Fruit fly (Drosophila melanogaster) whole organism, embryonic: ENCODE data around the gene CG18179.

Source experiments
- Ada2b ChIP-seq: fragments of 200-800 bp; sonication (Bioruptor generic); IDR thresholded peaks from 2 replicates; pipeline ENCODE4 v1.3.6; 2022; ENCODE audit warnings: missing biosample characterization, missing genetic modification characterization
- B-H1 ChIP-seq: fragments of 200-800 bp; sonication (Bioruptor generic); IDR thresholded peaks from 3 replicates; pipeline ENCODE4 v1.3.6; 2022; ENCODE audit warnings: missing biosample characterization, missing genetic modification characterization
- CG10267 ChIP-seq: fragments of 200-800 bp; sonication (Bioruptor generic); optimal IDR thresholded peaks from 2 replicates; lab custom pipeline; 2018; ENCODE audit warnings: missing biosample characterization, mild to moderate bottlenecking, missing genetic modification characterization, moderate library complexity
- CG12299 ChIP-seq: fragments of 200-800 bp; sonication (Bioruptor generic); optimal IDR thresholded peaks from 2 replicates; lab custom pipeline; 2018; ENCODE audit warnings: missing biosample characterization, mild to moderate bottlenecking, missing genetic modification characterization
- CG14014 ChIP-seq: fragments of 200-800 bp; sonication (Bioruptor generic); IDR thresholded peaks from 2 replicates; pipeline ENCODE4 v1.3.6; 2022; ENCODE audit warnings: missing biosample characterization, missing genetic modification characterization
- CG15479 ChIP-seq: fragments of 200-800 bp; sonication (Bioruptor generic); optimal IDR thresholded peaks from 3 replicates; lab custom pipeline; 2019; ENCODE audit warnings: missing biosample characterization, mild to moderate bottlenecking, missing genetic modification characterization, moderate library complexity
- CG17912 ChIP-seq: fragments of 200-800 bp; sonication (Bioruptor generic); optimal IDR thresholded peaks from 2 replicates; lab custom pipeline; 2018; ENCODE audit warnings: missing biosample characterization, mild to moderate bottlenecking, missing genetic modification characterization
- CG31365 ChIP-seq: fragments of 200-800 bp; sonication (Bioruptor generic); optimal IDR thresholded peaks from 2 replicates; lab custom pipeline; 2018; ENCODE audit warnings: missing biosample characterization, mild to moderate bottlenecking, missing genetic modification characterization
- CG33213 ChIP-seq: fragments of 200-800 bp; sonication (Bioruptor generic); optimal IDR thresholded peaks from 3 replicates; lab custom pipeline; 2016; ENCODE audit warnings: missing biosample characterization, missing genetic modification characterization
- CG3838 ChIP-seq: fragments of 200-800 bp; sonication (Bioruptor generic); optimal IDR thresholded peaks from 3 replicates; lab custom pipeline; 2016; ENCODE audit warnings: missing biosample characterization, missing genetic modification characterization
- CG43689 ChIP-seq: fragments of 200-800 bp; sonication (Bioruptor generic); IDR thresholded peaks from 2 replicates; pipeline ENCODE4 v1.3.6; 2022; ENCODE audit warnings: missing biosample characterization, missing genetic modification characterization
- CG4707 ChIP-seq: fragments of 200-800 bp; sonication (Bioruptor generic); optimal IDR thresholded peaks from 2 replicates; lab custom pipeline; 2018; ENCODE audit warnings: missing biosample characterization, mild to moderate bottlenecking, missing genetic modification characterization, moderate library complexity
- CG7745 ChIP-seq: fragments of 200-800 bp; sonication (Bioruptor generic); optimal IDR thresholded peaks from 2 replicates; lab custom pipeline; 2018; ENCODE audit warnings: missing biosample characterization, mild to moderate bottlenecking, missing genetic modification characterization, moderate library complexity
- CG7786 ChIP-seq: fragments of 200-800 bp; sonication (Bioruptor generic); optimal IDR thresholded peaks from 2 replicates; lab custom pipeline; 2016; ENCODE audit warnings: missing biosample characterization, missing genetic modification characterization
- CrebB ChIP-seq: fragments of 200-800 bp; sonication (Bioruptor generic); optimal IDR thresholded peaks from 3 replicates; lab custom pipeline; 2018; ENCODE audit warnings: missing biosample characterization, mild to moderate bottlenecking, missing genetic modification characterization
- D19B ChIP-seq: fragments of 200-800 bp; sonication (Bioruptor generic); optimal IDR thresholded peaks from 2 replicates; lab custom pipeline; 2017; ENCODE audit warnings: missing biosample characterization, mild to moderate bottlenecking, missing genetic modification characterization
- Dp ChIP-seq: fragments of 200-800 bp; sonication (Bioruptor generic); optimal IDR thresholded peaks from 2 replicates; lab custom pipeline; 2018; ENCODE audit warnings: missing biosample characterization, mild to moderate bottlenecking, missing genetic modification characterization, moderate library complexity
- Drgx ChIP-seq: fragments of 200-800 bp; sonication (Bioruptor generic); IDR thresholded peaks from 2 replicates; pipeline ENCODE4 v1.3.6; 2022; ENCODE audit warnings: missing biosample characterization, missing genetic modification characterization
- Fer1 ChIP-seq: fragments of 200-800 bp; sonication (Bioruptor generic); optimal IDR thresholded peaks from 2 replicates; lab custom pipeline; 2017; ENCODE audit warnings: missing biosample characterization, mild to moderate bottlenecking, missing genetic modification characterization
- Hr39 ChIP-seq: fragments of >200 bp; optimal IDR thresholded peaks from 2 replicates; lab custom pipeline; 2017
- Hsf ChIP-seq: fragments of 200-800 bp; sonication (Bioruptor generic); optimal IDR thresholded peaks from 3 replicates; lab custom pipeline; 2016; ENCODE audit warnings: missing biosample characterization, missing genetic modification characterization
- Kr ChIP-seq: fragments of 200-800 bp; sonication (Bioruptor generic); optimal IDR thresholded peaks from 2 replicates; lab custom pipeline; 2017; ENCODE audit warnings: missing biosample characterization, mild to moderate bottlenecking, missing genetic modification characterization
- Mrtf ChIP-seq: fragments of 200-800 bp; sonication (Bioruptor generic); IDR thresholded peaks from 3 replicates; pipeline ENCODE4 v1.3.6; 2022; ENCODE audit warnings: missing biosample characterization, missing genetic modification characterization
- NK7.1 ChIP-seq: fragments of 200-800 bp; sonication (Bioruptor generic); optimal IDR thresholded peaks from 3 replicates; lab custom pipeline; 2016; ENCODE audit warnings: missing biosample characterization, missing genetic modification characterization
- Neu2 ChIP-seq: fragments of 200-800 bp; sonication (Bioruptor generic); optimal IDR thresholded peaks from 3 replicates; lab custom pipeline; 2016; ENCODE audit warnings: missing biosample characterization, missing genetic modification characterization, borderline replicate concordance
- NfI ChIP-seq: fragments of 200-800 bp; sonication (Bioruptor generic); optimal IDR thresholded peaks from 3 replicates; lab custom pipeline; 2018; ENCODE audit warnings: missing biosample characterization, mild to moderate bottlenecking, missing genetic modification characterization, moderate library complexity
- TFAM ChIP-seq: fragments of 200-800 bp; sonication (Bioruptor generic); optimal IDR thresholded peaks from 2 replicates; lab custom pipeline; 2017; ENCODE audit warnings: missing biosample characterization, missing genetic modification characterization, inconsistent platforms
- Usf ChIP-seq: fragments of 200-800 bp; sonication (Bioruptor generic); optimal IDR thresholded peaks from 2 replicates; lab custom pipeline; 2017; ENCODE audit warnings: missing genotype, missing biosample characterization, missing genetic modification characterization
- ab ChIP-seq: fragments of 200-800 bp; sonication (Bioruptor generic); optimal IDR thresholded peaks from 2 replicates; lab custom pipeline; 2016; ENCODE audit warnings: missing biosample characterization, missing genetic modification characterization
- cad ChIP-seq: fragments of >200 bp; optimal IDR thresholded peaks from 2 replicates; lab custom pipeline; 2017; ENCODE audit warnings: missing biosample characterization, missing genetic modification characterization
- caup ChIP-seq: fragments of 200-800 bp; sonication (Bioruptor generic); optimal IDR thresholded peaks from 3 replicates; lab custom pipeline; 2017; ENCODE audit warnings: missing biosample characterization, mild to moderate bottlenecking, missing genetic modification characterization, moderate library complexity; ENCODE audit not compliant: severe bottlenecking
- chinmo ChIP-seq: fragments of 200-800 bp; sonication (Bioruptor generic); IDR thresholded peaks from 4 replicates; pipeline ENCODE4 v1.3.6; 2022; ENCODE audit warnings: missing biosample characterization, missing genetic modification characterization; ENCODE audit not compliant: partially characterized antibody
- dimm ChIP-seq: fragments of 200-800 bp; sonication (Bioruptor generic); IDR thresholded peaks from 2 replicates; pipeline ENCODE4 v1.3.6; 2022; ENCODE audit warnings: missing biosample characterization, missing genetic modification characterization
- dmrt99B ChIP-seq: fragments of 200-800 bp; sonication (Bioruptor generic); optimal IDR thresholded peaks from 2 replicates; lab custom pipeline; 2018; ENCODE audit warnings: missing biosample characterization, mild to moderate bottlenecking, missing genetic modification characterization, moderate library complexity
- eyg ChIP-seq: fragments of 200-800 bp; sonication (Bioruptor generic); optimal IDR thresholded peaks from 3 replicates; lab custom pipeline; 2016; ENCODE audit warnings: missing biosample characterization, missing genetic modification characterization
- fu2 ChIP-seq: fragments of 200-800 bp; sonication (Bioruptor generic); optimal IDR thresholded peaks from 2 replicates; lab custom pipeline; 2016; ENCODE audit warnings: missing biosample characterization, missing genetic modification characterization
- kah ChIP-seq: fragments of 200-800 bp; sonication (Bioruptor generic); optimal IDR thresholded peaks from 2 replicates; lab custom pipeline; 2018; ENCODE audit warnings: missing biosample characterization, mild to moderate bottlenecking, missing genetic modification characterization
- kni ChIP-seq: fragments of 200-800 bp; sonication (Bioruptor generic); optimal IDR thresholded peaks from 3 replicates; lab custom pipeline; 2017; ENCODE audit warnings: mild to moderate bottlenecking, missing biosample characterization, missing genetic modification reagents, missing genetic modification characterization
- lab ChIP-seq: fragments of 200-800 bp; sonication (Bioruptor generic); optimal IDR thresholded peaks from 3 replicates; lab custom pipeline; 2017; ENCODE audit warnings: missing biosample characterization, missing genetic modification characterization, mild to moderate bottlenecking, moderate library complexity, missing genetic modification reagents
- lola ChIP-seq, 3 experiments: fragments of >200 bp in 2 of 3; fragments of 200-800 bp in 1 of 3; sonication (Bioruptor generic) in 1 of 3; optimal IDR thresholded peaks; 2 replicates each; lab custom pipeline; 2017 to 2019; ENCODE audit warnings: missing biosample characterization in 3 of 3, missing genetic modification characterization in 3 of 3, mild to moderate bottlenecking in 1 of 3, moderate library complexity in 1 of 3
- lov ChIP-seq, 2 experiments: fragments of 200-800 bp in 1 of 2; fragments of >200 bp in 1 of 2; sonication (Bioruptor generic) in 1 of 2; IDR thresholded peaks in 1 of 2; optimal IDR thresholded peaks in 1 of 2; 2 replicates in 1 of 2; 3 replicates in 1 of 2; pipeline versions ENCODE4 v1.3.6 to Lab custom; 2017 to 2022; ENCODE audit warnings: missing biosample characterization in 1 of 2, missing genetic modification characterization in 1 of 2
- nau ChIP-seq: fragments of 200-800 bp; sonication (Bioruptor generic); optimal IDR thresholded peaks from 3 replicates; lab custom pipeline; 2017; ENCODE audit warnings: missing biosample characterization, mild to moderate bottlenecking, missing genetic modification characterization, missing genetic modification reagents
- pros ChIP-seq: fragments of 200-800 bp; sonication (Bioruptor generic); optimal IDR thresholded peaks from 3 replicates; lab custom pipeline; 2019; ENCODE audit warnings: missing biosample characterization, mild to moderate bottlenecking, missing genetic modification characterization, moderate library complexity
- sd ChIP-seq: fragments of 200-800 bp; sonication (Bioruptor generic); optimal IDR thresholded peaks from 3 replicates; lab custom pipeline; 2018; ENCODE audit warnings: missing biosample characterization, mild to moderate bottlenecking, missing genetic modification characterization, moderate library complexity
- sima ChIP-seq: fragments of 200-800 bp; sonication (Bioruptor generic); optimal IDR thresholded peaks from 2 replicates; lab custom pipeline; 2016; ENCODE audit warnings: missing biosample characterization, missing genetic modification characterization
- unpg ChIP-seq: fragments of 200-800 bp; sonication (Bioruptor generic); optimal IDR thresholded peaks from 3 replicates; lab custom pipeline; 2018; ENCODE audit warnings: missing biosample characterization, mild to moderate bottlenecking, missing genetic modification characterization, moderate library complexity
- zen ChIP-seq: fragments of 200-800 bp; sonication (Bioruptor generic); optimal IDR thresholded peaks from 3 replicates; lab custom pipeline; 2018; ENCODE audit warnings: missing biosample characterization, mild to moderate bottlenecking, missing genetic modification characterization, moderate library complexity

The CG18179 gene

DNA sequence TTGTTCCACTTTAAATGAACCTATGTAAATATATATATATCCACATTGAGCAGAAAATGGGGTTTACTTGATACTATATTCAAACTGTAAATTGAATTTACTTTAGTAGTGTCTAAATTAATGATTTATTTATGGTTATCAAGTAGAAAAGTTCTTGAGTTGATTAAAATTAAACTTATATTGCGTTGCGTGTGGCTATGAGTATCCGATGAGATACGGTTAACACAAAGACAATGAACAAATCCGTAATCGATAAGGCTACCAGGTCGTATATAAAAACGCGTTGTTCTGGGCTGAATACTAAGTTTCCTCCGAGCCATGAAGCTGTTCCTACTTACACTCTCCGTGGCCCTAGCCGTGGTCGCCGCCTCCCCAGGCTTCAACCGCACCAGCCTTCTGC is at the start of gene CG18179:
Gene CG18179 (plus strand): TSS at position 301 of the 400 bp plus-strand sequence.
- TF ChIP-seq Dp (GFP tag; lab: Kevin White, UChicago) (no peak), dimm (no peak), CG7745 (no peak), Kr (GFP tag; lab: Kevin White, UChicago) (no peak), CrebB (no peak), B-H1 (no peak), Drgx (GFP tag; lab: Robert Waterston, UW) (no peak), Neu2 (no peak), Hsf (no peak), Hr39 (lab: Kevin White, UChicago) (no peak), pros (GFP tag; lab: Kevin White, UChicago) (no peak), kni (GFP tag; lab: Kevin White, UChicago) (no peak), lab (GFP tag; lab: Kevin White, UChicago) (no peak), CG17912 (GFP tag; lab: Kevin White, UChicago) (no peak), fu2 (GFP tag; lab: Kevin White, UChicago) (no peak), eyg (GFP tag; lab: Kevin White, UChicago) (no peak), Usf (GFP tag; lab: Kevin White, UChicago) (no peak), ab (no peak)

- TF ChIP-seq Fer1 (GFP tag; lab: Kevin White, UChicago), result no peak
- no peak for TF ChIP-seq lola (GFP tag; optimal IDR thresholded peaks at IDR 0.05; lab: Kevin White, UChicago)
- no peak for TF ChIP-seq CG31365 (tag; lab: Kevin White, UChicago)
- no peak for TF ChIP-seq lov (optimal IDR thresholded peaks at IDR 0.05; lab: Kevin White, UChicago)
- TF ChIP-seq lov (GFP tag; IDR thresholded peaks at IDR 0.05; lab: Robert Waterston, UW), result no peak
- TF ChIP-seq zen (tag; lab: Kevin White, UChicago), result no peak
- no peak for TF ChIP-seq caup (GFP tag; lab: Kevin White, UChicago)
- TF ChIP-seq CG4707 (GFP tag; lab: Kevin White, UChicago), result no peak
- TF ChIP-seq CG3838, result no peak
- no peak for TF ChIP-seq unpg (GFP tag; lab: Kevin White, UChicago)
- TF ChIP-seq sd, result no peak
- TF ChIP-seq nau (GFP tag; lab: Kevin White, UChicago), result no peak
- no peak for TF ChIP-seq dmrt99B
- TF ChIP-seq kah, result no peak
- TF ChIP-seq chinmo (GFP tag; lab: Robert Waterston, UW), result no peak
Measured at dm6 chr3L:9597464-9597863, 41.6 kb upstream of the CG18179 start, which contains the start of gene Tmc. Gene Tmc (plus strand): TSS chr3L:9597764.

DNA sequence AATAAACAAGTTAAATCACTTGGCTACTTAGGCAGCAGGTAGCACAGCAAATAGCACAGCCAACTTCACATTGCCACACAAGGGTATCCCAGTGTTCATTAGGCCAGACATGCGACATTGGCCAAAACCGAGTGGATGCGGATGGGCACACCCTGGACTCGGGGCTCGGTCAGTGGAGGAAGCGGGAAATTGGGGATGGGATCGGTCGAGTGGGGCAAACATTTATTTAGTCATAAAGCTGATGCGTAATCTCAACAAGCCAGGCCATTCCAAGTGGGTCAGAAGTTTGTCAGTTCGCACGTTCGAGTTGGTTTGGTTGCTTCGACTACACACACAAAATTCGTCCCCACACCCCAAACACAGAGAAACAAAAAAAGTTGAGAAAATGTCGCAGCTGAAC is 40.4 kb upstream of the CG18179 start, which contains the start of gene CG3222:
Gene CG3222 (plus strand): TSS at position 301 of the 400 bp plus-strand sequence.
- no peak for TF ChIP-seq CG10267 (tag; lab: Kevin White, UChicago)
- TF ChIP-seq, all 482 proteins: peak for 0

- TF ChIP-seq CG12299 (tag; lab: Kevin White, UChicago), result no peak
- TF ChIP-seq CG33213 (GFP tag; lab: Kevin White, UChicago), result no peak
- TF ChIP-seq cad (GFP tag; lab: Kevin White, UChicago), result no peak
- no peak for TF ChIP-seq CG14014 (GFP tag; lab: Robert Waterston, UW)
- no peak for TF ChIP-seq Ada2b (GFP tag; lab: Robert Waterston, UW)
- no peak for TF ChIP-seq NfI (GFP tag; lab: Kevin White, UChicago)
- TF ChIP-seq D19B, result no peak
- TF ChIP-seq NK7.1 (GFP tag; lab: Kevin White, UChicago), result no peak
- TF ChIP-seq sima (GFP tag; lab: Kevin White, UChicago), result no peak
- no peak for TF ChIP-seq Mrtf (GFP tag; lab: Robert Waterston, UW)
- TF ChIP-seq CG43689, result no peak
- TF ChIP-seq TFAM, result no peak
- no peak for TF ChIP-seq CG15479 (GFP tag; lab: Kevin White, UChicago)
- no peak for TF ChIP-seq CG7786 (GFP tag; lab: Kevin White, UChicago)
Measured at dm6 chr3L:9601225-9601624, 37.8 kb upstream of the CG18179 start, which contains the start of the genes CG3088 and CG3306. Gene CG3088 (minus strand): TSS chr3L:9601325. Gene CG3306 (plus strand): TSS chr3L:9601523.
